Worm (Caenorhabditis elegans) whole organism, L4/young adult: ENCODE results near the gene Y45F10C.6.

Experiments
- W03F9.2 ChIP-seq: fragments of 150-350 bp; optimal IDR thresholded peaks from 2 replicates; lab custom pipeline; 2014; ENCODE audit warnings: missing biosample characterization, missing genetic modification characterization
- him-1 ChIP-seq: sonication (generic microtip); optimal IDR thresholded peaks from 2 replicates; lab custom pipeline; 2016; ENCODE audit warnings: missing genotype, missing genetic modification reagents, missing genetic modification characterization, missing compliant biosample characterization

DNA sequence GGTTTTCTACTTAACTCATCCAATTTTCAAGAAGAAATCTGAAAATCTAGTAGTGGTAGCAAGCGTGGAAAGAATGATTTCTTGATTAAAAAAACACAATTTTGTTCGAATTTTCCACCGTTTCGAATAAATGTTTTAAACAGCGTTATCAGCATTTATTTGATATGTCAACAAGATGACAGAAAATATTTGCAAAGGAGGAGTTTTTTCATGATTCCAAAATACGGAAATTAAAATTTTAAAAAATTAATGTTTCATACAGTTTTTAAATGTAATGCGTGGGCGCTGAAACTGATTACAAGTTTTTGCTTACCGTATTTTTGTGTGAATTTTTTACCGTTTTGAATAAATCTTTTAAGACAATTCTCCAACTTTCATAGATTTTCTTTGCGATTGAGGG is 19.5 kb upstream of the Y45F10C.6 start:
- TF ChIP-seq W03F9.2: no peak
- TF ChIP-seq him-1 (tag; lab: Kevin White, UChicago): no peak
